Worm (Caenorhabditis elegans) whole organism, mixed stage, embryonic: ENCODE measurements around the gene H10D18.1.

Source experiments
- ceh-39 ChIP-seq: fragments of 150-350 bp; optimal IDR thresholded peaks from 2 replicates; lab custom pipeline; 2014; ENCODE audit warnings: missing biosample characterization, missing genetic modification characterization
- hlh-1 ChIP-seq: fragments of 150-350 bp; optimal IDR thresholded peaks from 2 replicates; lab custom pipeline; 2014; ENCODE audit warnings: missing biosample characterization, missing genetic modification reagents, missing genetic modification characterization
- mab-5 ChIP-seq: fragments of 150-350 bp; optimal IDR thresholded peaks from 2 replicates; lab custom pipeline; 2014; ENCODE audit warnings: missing biosample characterization, missing genetic modification characterization
- mep-1 ChIP-seq: fragments of 150-350 bp; optimal IDR thresholded peaks from 2 replicates; lab custom pipeline; 2017; ENCODE audit warnings: missing biosample characterization, missing genetic modification reagents, missing genetic modification characterization, inconsistent platforms
- nhr-237 ChIP-seq: fragments of 150-350 bp; optimal IDR thresholded peaks from 2 replicates; lab custom pipeline; 2014; ENCODE audit warnings: missing biosample characterization, missing genetic modification characterization
- nhr-28 ChIP-seq: fragments of 150-350 bp; optimal IDR thresholded peaks from 2 replicates; lab custom pipeline; 2014; ENCODE audit warnings: missing biosample characterization, missing genetic modification characterization
- pha-4 ChIP-seq: fragments of 150-350 bp; optimal IDR thresholded peaks from 2 replicates; lab custom pipeline; 2018; ENCODE audit warnings: missing biosample characterization, missing genetic modification reagents, missing genetic modification characterization
- unc-62 ChIP-seq: fragments of 150-350 bp; optimal IDR thresholded peaks from 2 replicates; lab custom pipeline; 2014; ENCODE audit warnings: missing biosample characterization, missing genetic modification reagents, missing genetic modification characterization
- ztf-11 ChIP-seq: fragments of 150-350 bp; optimal IDR thresholded peaks from 2 replicates; lab custom pipeline; 2014; ENCODE audit warnings: missing biosample characterization, missing genetic modification characterization

- TF ChIP-seq pha-4 (tag; lab: Kevin White, UChicago) (no peak), mab-5 (tag; lab: Kevin White, UChicago) (no peak), hlh-1 (tag; lab: Kevin White, UChicago) (no peak), nhr-28 (tag; lab: Kevin White, UChicago) (no peak), unc-62 (GFP tag; lab: Kevin White, UChicago) (no peak), mep-1 (tag; lab: Kevin White, UChicago) (no peak), nhr-237 (tag; lab: Kevin White, UChicago) (no peak), ceh-39 (tag; lab: Kevin White, UChicago) (no peak), ztf-11 (tag; lab: Kevin White, UChicago) (no peak)
Measured at ce11 chrV:3811541-3811940, 3.5 kb upstream of the H10D18.1 start, which contains the start of gene scl-13.
